Fruit fly (Drosophila melanogaster): ENCODE results near the gene CG13877.

DNA sequence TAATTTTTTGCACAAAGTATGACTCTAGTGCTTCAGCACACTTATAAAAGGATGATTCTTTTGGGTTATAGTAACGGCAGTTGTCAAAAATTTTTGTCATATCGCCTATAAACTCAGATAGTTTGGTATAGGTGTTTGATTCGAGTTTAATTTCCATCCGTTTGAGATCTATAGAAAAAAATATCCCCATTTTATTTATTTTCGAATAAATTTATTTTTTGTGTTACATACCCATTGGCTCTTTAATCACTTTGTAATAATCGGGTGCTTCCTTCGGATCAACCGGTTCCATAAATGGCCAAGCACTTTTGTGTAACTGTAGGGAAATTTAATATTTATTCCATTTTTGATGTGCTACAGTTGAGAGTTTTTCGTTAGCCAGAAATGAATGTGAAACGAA is 16.5 kb downstream of the CG13877 start:
- TF ChIP-seq Mnt (GFP tag; optimal IDR thresholded peaks at IDR 0.05): no peak
- TF ChIP-seq toe (GFP tag; optimal IDR thresholded peaks at IDR 0.05): no peak
- no peak for TF ChIP-seq pad (GFP tag; optimal IDR thresholded peaks at IDR 0.05)
- no peak for TF ChIP-seq Clk (GFP tag; optimal IDR thresholded peaks at IDR 0.05)
- no peak for TF ChIP-seq cic (GFP tag; optimal IDR thresholded peaks at IDR 0.05)
- no peak for TF ChIP-seq cnc (optimal IDR thresholded peaks at IDR 0.05)
- no peak for TF ChIP-seq CG33017 (tag; optimal IDR thresholded peaks at IDR 0.05)
- no peak for TF ChIP-seq Crg-1 (GFP tag; optimal IDR thresholded peaks at IDR 0.05)
- no peak for TF ChIP-seq bab1 (GFP tag; optimal IDR thresholded peaks at IDR 0.05)

Data from whole organism, adult.